Worm (Caenorhabditis elegans) whole organism, young adult: ENCODE results near the gene srh-18.

ENCODE experiments used
- B0019.2 ChIP-seq: fragments of 200-800 bp; sonication (Bioruptor generic); conservative IDR thresholded peaks from 2 replicates; pipeline ENCODE4 v1.3.6; 2022; ENCODE audit warnings: missing genetic modification reagents, missing genetic modification characterization, missing compliant biosample characterization
- B0336.3 ChIP-seq: fragments of 200-800 bp; sonication (Bioruptor generic); IDR thresholded peaks from 2 replicates; pipeline ENCODE4 v1.3.6; 2022; ENCODE audit warnings: missing genetic modification characterization, missing compliant biosample characterization
- C06A6.2 ChIP-seq: fragments of 200-800 bp; sonication (Bioruptor generic); conservative IDR thresholded peaks from 2 replicates; pipeline ENCODE4 v1.3.6; 2022; ENCODE audit warnings: missing genetic modification characterization, missing compliant biosample characterization
- F10E7.11 ChIP-seq: sonication (generic microtip); optimal IDR thresholded peaks from 2 replicates; lab custom pipeline; 2017; ENCODE audit warnings: mild to moderate bottlenecking, missing genetic modification characterization, moderate library complexity, missing compliant biosample characterization
- F22D6.2 ChIP-seq: sonication (generic microtip); optimal IDR thresholded peaks from 2 replicates; lab custom pipeline; 2016; ENCODE audit warnings: mild to moderate bottlenecking, missing genetic modification characterization, missing compliant biosample characterization
- F37B4.10 ChIP-seq: fragments of 200-800 bp; sonication (Bioruptor generic); IDR thresholded peaks from 2 replicates; pipeline ENCODE4 v1.3.6; 2022; ENCODE audit warnings: missing genetic modification characterization, missing compliant biosample characterization
- K11D2.4 ChIP-seq: fragments of 200-800 bp; sonication (Bioruptor generic); IDR thresholded peaks from 2 replicates; pipeline ENCODE4 v1.3.6; 2022; ENCODE audit warnings: missing genetic modification reagents, missing genetic modification characterization, missing compliant biosample characterization
- T26A5.8 ChIP-seq: sonication (generic microtip); optimal IDR thresholded peaks from 2 replicates; lab custom pipeline; 2016; ENCODE audit warnings: missing genetic modification characterization, missing compliant biosample characterization
- Y79H2A.3 ChIP-seq: fragments of 200-800 bp; sonication (Bioruptor generic); conservative IDR thresholded peaks from 2 replicates; pipeline ENCODE4 v1.3.6; 2022; ENCODE audit warnings: missing genetic modification reagents, missing genetic modification characterization, missing compliant biosample characterization
- aptf-2 ChIP-seq: fragments of 200-800 bp; sonication (Bioruptor generic); conservative IDR thresholded peaks from 2 replicates; pipeline ENCODE4 v1.3.6; 2022; ENCODE audit warnings: missing genetic modification reagents, missing genetic modification characterization, missing compliant biosample characterization
- athp-1 ChIP-seq: sonication (generic microtip); optimal IDR thresholded peaks from 2 replicates; lab custom pipeline; 2017; ENCODE audit warnings: mild to moderate bottlenecking, missing genetic modification characterization, missing compliant biosample characterization
- attf-5 ChIP-seq: fragments of 200-800 bp; sonication (Bioruptor generic); optimal IDR thresholded peaks from 2 replicates; lab custom pipeline; 2018; ENCODE audit warnings: mild to moderate bottlenecking, missing genetic modification characterization, missing compliant biosample characterization
- bed-1 ChIP-seq: fragments of 200-800 bp; sonication (Bioruptor generic); IDR thresholded peaks from 2 replicates; pipeline ENCODE4 v1.3.6; 2022; ENCODE audit warnings: missing genetic modification reagents, missing genetic modification characterization, missing compliant biosample characterization
- cebp-1 ChIP-seq, 2 experiments: fragments of 200-800 bp in 1 of 2; sonication (Bioruptor generic) in 1 of 2; sonication (generic microtip) in 1 of 2; IDR thresholded peaks in 1 of 2; optimal IDR thresholded peaks in 1 of 2; 2 replicates each; pipeline versions ENCODE4 v1.3.6 to Lab custom; 2017 to 2022; ENCODE audit warnings: missing compliant biosample characterization in 2 of 2, missing genetic modification characterization in 2 of 2, mild to moderate bottlenecking in 1 of 2, missing genetic modification reagents in 1 of 2, moderate library complexity in 1 of 2
- ceh-79 ChIP-seq: sonication (generic microtip); optimal IDR thresholded peaks from 2 replicates; lab custom pipeline; 2017; ENCODE audit warnings: mild to moderate bottlenecking, missing genetic modification characterization, missing compliant biosample characterization
- ceh-91 ChIP-seq: fragments of 200-800 bp; sonication (Bioruptor generic); IDR thresholded peaks from 2 replicates; pipeline ENCODE4 v1.3.6; 2022; ENCODE audit warnings: missing genetic modification reagents, missing genetic modification characterization, missing compliant biosample characterization
- chd-7 ChIP-seq: sonication (generic microtip); optimal IDR thresholded peaks from 2 replicates; lab custom pipeline; 2016; ENCODE audit warnings: mild to moderate bottlenecking, missing genetic modification characterization, moderate library complexity, missing compliant biosample characterization
- die-1 ChIP-seq: sonication (generic microtip); optimal IDR thresholded peaks from 2 replicates; lab custom pipeline; 2016; ENCODE audit warnings: missing genotype, mild to moderate bottlenecking, missing genetic modification characterization, missing compliant biosample characterization
- dox-1 ChIP-seq: fragments of 200-800 bp; sonication (Bioruptor generic); IDR thresholded peaks from 2 replicates; pipeline ENCODE4 v1.3.6; 2022; ENCODE audit warnings: missing genetic modification reagents, missing genetic modification characterization, missing compliant biosample characterization
- dpff-1 ChIP-seq: sonication (generic microtip); optimal IDR thresholded peaks from 2 replicates; lab custom pipeline; 2017; ENCODE audit warnings: mild to moderate bottlenecking, missing genetic modification characterization, missing compliant biosample characterization
- egl-44 ChIP-seq: fragments of 200-800 bp; sonication (Bioruptor generic); IDR thresholded peaks from 2 replicates; pipeline ENCODE4 v1.3.6; 2022; ENCODE audit warnings: missing genetic modification reagents, missing genetic modification characterization, missing compliant biosample characterization
- egrh-3 ChIP-seq: fragments of 200-800 bp; sonication (Bioruptor generic); IDR thresholded peaks from 2 replicates; pipeline ENCODE4 v1.3.6; 2022; ENCODE audit warnings: missing genetic modification reagents, missing genetic modification characterization, missing compliant biosample characterization
- ets-4 ChIP-seq: fragments of 200-800 bp; sonication (Bioruptor generic); optimal IDR thresholded peaks from 2 replicates; lab custom pipeline; 2018; ENCODE audit warnings: mild to moderate bottlenecking, missing genetic modification characterization, missing compliant biosample characterization
- gei-17 ChIP-seq: fragments of 200-800 bp; sonication (Bioruptor generic); optimal IDR thresholded peaks from 2 replicates; lab custom pipeline; 2018; ENCODE audit warnings: mild to moderate bottlenecking, missing genetic modification characterization, missing compliant biosample characterization
- hmg-20 ChIP-seq: fragments of 200-800 bp; sonication (Bioruptor generic); IDR thresholded peaks from 2 replicates; pipeline ENCODE4 v1.3.6; 2022; ENCODE audit warnings: missing genetic modification reagents, missing genetic modification characterization, missing compliant biosample characterization
- hrde-1 ChIP-seq: sonication (generic microtip); optimal IDR thresholded peaks from 2 replicates; lab custom pipeline; 2016; ENCODE audit warnings: missing genetic modification characterization, mild to moderate bottlenecking, missing compliant biosample characterization, moderate library complexity, missing genotype, missing genetic modification reagents, borderline replicate concordance
- lin-26 ChIP-seq: fragments of 200-800 bp; sonication (Bioruptor generic); IDR thresholded peaks from 2 replicates; pipeline ENCODE4 v1.3.6; 2022; ENCODE audit warnings: missing genetic modification reagents, missing genetic modification characterization, missing compliant biosample characterization
- lin-35 ChIP-seq, 3 experiments: fragments of 150-350 bp in 2 of 3; sonication (generic microtip) in 1 of 3; optimal IDR thresholded peaks; 2 replicates each; lab custom pipeline; 2014 to 2018; ENCODE audit warnings: missing biosample characterization in 3 of 3, missing genetic modification characterization in 3 of 3, missing genetic modification reagents in 3 of 3
- mcd-1 ChIP-seq: fragments of 200-800 bp; sonication (Bioruptor generic); IDR thresholded peaks from 2 replicates; pipeline ENCODE4 v1.3.6; 2022; ENCODE audit warnings: missing genetic modification reagents, missing genetic modification characterization, missing compliant biosample characterization
- mes-4 ChIP-seq: sonication (generic microtip); optimal IDR thresholded peaks from 2 replicates; lab custom pipeline; 2016; ENCODE audit warnings: missing genotype, missing genetic modification characterization, missing compliant biosample characterization
- nhr-120 ChIP-seq: fragments of 200-800 bp; sonication (Bioruptor generic); IDR thresholded peaks from 2 replicates; pipeline ENCODE4 v1.3.6; 2022; ENCODE audit warnings: missing genetic modification characterization, missing compliant biosample characterization
- nhr-27 ChIP-seq: fragments of 200-800 bp; sonication (Bioruptor generic); optimal IDR thresholded peaks from 2 replicates; lab custom pipeline; 2018; ENCODE audit warnings: mild to moderate bottlenecking, missing genetic modification characterization, moderate library complexity, missing compliant biosample characterization
- nhr-80 ChIP-seq: sonication (generic microtip); optimal IDR thresholded peaks from 2 replicates; lab custom pipeline; 2016; ENCODE audit warnings: missing genetic modification characterization, missing compliant biosample characterization
- rec-8 ChIP-seq, 2 experiments: sonication (generic microtip); optimal IDR thresholded peaks; 2 replicates each; lab custom pipeline; 2016; ENCODE audit warnings: mild to moderate bottlenecking in 2 of 2, missing genetic modification characterization in 2 of 2, missing genetic modification reagents in 2 of 2, missing genotype in 2 of 2, missing biosample characterization in 1 of 2, missing compliant biosample characterization in 1 of 2, moderate library complexity in 1 of 2
- rpc-1 ChIP-seq, 2 experiments: fragments of 150-350 bp in 1 of 2; sonication (generic microtip) in 1 of 2; optimal IDR thresholded peaks; 2 replicates each; lab custom pipeline; 2014 to 2018; ENCODE audit warnings: missing biosample characterization in 1 of 2, missing genetic modification characterization in 1 of 2, missing genetic modification reagents in 1 of 2, missing genotype in 1 of 2
- snpc-3.4 ChIP-seq: sonication (generic microtip); optimal IDR thresholded peaks from 2 replicates; lab custom pipeline; 2017; ENCODE audit warnings: missing genetic modification characterization, mild to moderate bottlenecking, missing compliant biosample characterization, antibody characterized with exemption, moderate library complexity, missing genotype, missing genetic modification reagents
- tbx-9 ChIP-seq: sonication (generic microtip); optimal IDR thresholded peaks from 2 replicates; lab custom pipeline; 2016; ENCODE audit warnings: borderline replicate concordance, missing genetic modification characterization, inconsistent platforms, missing compliant biosample characterization
- unc-62 ChIP-seq: fragments of 150-350 bp; optimal IDR thresholded peaks from 2 replicates; lab custom pipeline; 2014; ENCODE audit warnings: missing biosample characterization, missing genetic modification reagents, missing genetic modification characterization
- xnd-1 ChIP-seq: sonication (generic microtip); optimal IDR thresholded peaks from 2 replicates; lab custom pipeline; 2016; ENCODE audit warnings: missing genotype, missing genetic modification reagents, missing genetic modification characterization, missing compliant biosample characterization
- zfh-2 ChIP-seq: fragments of 200-800 bp; sonication (Bioruptor generic); conservative IDR thresholded peaks from 2 replicates; pipeline ENCODE4 v1.3.6; 2022; ENCODE audit warnings: missing genetic modification reagents, missing genetic modification characterization, missing compliant biosample characterization
- ztf-25 ChIP-seq: fragments of 200-800 bp; sonication (Bioruptor generic); IDR thresholded peaks from 2 replicates; pipeline ENCODE4 v1.3.6; 2022; ENCODE audit warnings: missing genetic modification reagents, missing genetic modification characterization, missing compliant biosample characterization

The srh-18 gene

ce11 chrV:13317247-13317646 lies 1.0 kb upstream of the srh-18 start:
- TF ChIP-seq egrh-3 (GFP tag; lab: Robert Waterston, UW) (peak; percentile 93), F37B4.10 (GFP tag; lab: Robert Waterston, UW) (0 out of 2 replicates have a peak, but pooled peaks have one; percentile 83), ztf-25 (GFP tag; lab: Robert Waterston, UW) (0 out of 2 replicates have a peak, but pooled peaks have one; percentile 38), dox-1 (GFP tag; lab: Robert Waterston, UW) (0 out of 2 replicates have a peak, but pooled peaks have one; percentile 38)
- TF ChIP-seq, all 124 proteins: peak for 4; not testable (repeated sequence) for 120

- TF ChIP-seq nhr-120 (GFP tag; lab: Robert Waterston, UW) (no peak), nhr-27 (no peak), attf-5 (no peak), hrde-1 (tag; lab: Kevin White, UChicago) (no peak), ets-4 (GFP tag; lab: Kevin White, UChicago) (no peak), egl-44 (GFP tag; lab: Robert Waterston, UW) (no peak), lin-26 (no peak), K11D2.4 (GFP tag; lab: Robert Waterston, UW) (no peak), rpc-1 (optimal IDR thresholded peaks at IDR 0.05; lab: Kevin White, UChicago) (no peak), rpc-1 (tag; optimal IDR thresholded peaks at IDR 0.05; lab: Kevin White, UChicago) (no peak), C06A6.2 (GFP tag; lab: Robert Waterston, UW) (no peak), mcd-1 (GFP tag; lab: Robert Waterston, UW) (no peak), gei-17 (GFP tag; lab: Kevin White, UChicago) (no peak), mes-4 (tag; lab: Kevin White, UChicago) (no peak), bed-1 (GFP tag; lab: Robert Waterston, UW) (no peak), cebp-1 (GFP tag; IDR thresholded peaks at IDR 0.05; lab: Robert Waterston, UW) (no peak), cebp-1 (tag; optimal IDR thresholded peaks at IDR 0.05; lab: Kevin White, UChicago) (no peak), lin-35 (GFP tag; optimal IDR thresholded peaks at IDR 0.05; lab: Kevin White, UChicago) (no peak), F22D6.2 (tag; lab: Kevin White, UChicago) (no peak), die-1 (tag; lab: Kevin White, UChicago) (no peak), ceh-91 (GFP tag; lab: Robert Waterston, UW) (no peak), B0336.3 (no peak)
Observed at ce11 chrV:13320676-13321075, 2.4 kb downstream of the srh-18 start, which contains the start of gene srh-15. TSS of gene srh-15 (plus strand) at chrV:13320976.

ce11 chrV:13324933-13325760 lies 6.9 kb downstream of the srh-18 start, which contains the start of gene C50B6.7:
TSS of gene C50B6.7 (minus strand) at chrV:13324983.
- no peak for TF ChIP-seq dox-1 (GFP tag; lab: Robert Waterston, UW)
- no peak for TF ChIP-seq egl-44 (GFP tag; lab: Robert Waterston, UW)
- no peak for TF ChIP-seq attf-5
- peak; percentile 32 for TF ChIP-seq nhr-80 (tag; lab: Kevin White, UChicago)
- TF ChIP-seq gei-17 (GFP tag; lab: Kevin White, UChicago), result no peak
- no peak for TF ChIP-seq aptf-2

- TF ChIP-seq T26A5.8 (tag; lab: Kevin White, UChicago), result no peak
- no peak for TF ChIP-seq athp-1 (tag; lab: Kevin White, UChicago)
- no peak for TF ChIP-seq xnd-1 (tag; lab: Kevin White, UChicago)
- TF ChIP-seq tbx-9 (tag; lab: Kevin White, UChicago), result no peak
- no peak for TF ChIP-seq chd-7
- no peak for TF ChIP-seq egrh-3 (GFP tag; lab: Robert Waterston, UW)
- no peak for TF ChIP-seq ceh-79 (tag; lab: Kevin White, UChicago)
- no peak for TF ChIP-seq B0019.2 (GFP tag; lab: Robert Waterston, UW)
- no peak for TF ChIP-seq zfh-2 (GFP tag; lab: Robert Waterston, UW)
- no peak for TF ChIP-seq hmg-20 (GFP tag; lab: Robert Waterston, UW)
- TF ChIP-seq F10E7.11 (tag; lab: Kevin White, UChicago), result no peak
- TF ChIP-seq unc-62 (GFP tag; lab: Kevin White, UChicago), result no peak
- TF ChIP-seq dpff-1, result no peak
- no peak for TF ChIP-seq snpc-3.4 (tag; lab: Kevin White, UChicago)
- TF ChIP-seq Y79H2A.3 (GFP tag; lab: Robert Waterston, UW), result no peak
- no peak for TF ChIP-seq rec-8 (tag; optimal IDR thresholded peaks at IDR 0.05; lab: Kevin White, UChicago)
Observed at ce11 chrV:13327463-13327862, 9.2 kb downstream of the srh-18 start, which contains the start of gene str-37. TSS of gene str-37 (plus strand) at chrV:13327763.
